Worm (Caenorhabditis elegans) whole organism, L4/young adult: ENCODE data around the gene H38K22.6.
A peak's percentile ranks its signal among the peaks of the same experiment; 100 is the strongest.

Experiments used
- W03F9.2 ChIP-seq: fragments of 150-350 bp; optimal IDR thresholded peaks from 2 replicates; lab custom pipeline; 2014; ENCODE audit warnings: missing biosample characterization, missing genetic modification characterization
- dao-5 ChIP-seq: sonication (generic microtip); optimal IDR thresholded peaks from 2 replicates; lab custom pipeline; 2016; ENCODE audit warnings: missing genotype, missing genetic modification characterization, moderate library complexity, missing compliant biosample characterization
- him-1 ChIP-seq: sonication (generic microtip); optimal IDR thresholded peaks from 2 replicates; lab custom pipeline; 2016; ENCODE audit warnings: missing genotype, missing genetic modification reagents, missing genetic modification characterization, missing compliant biosample characterization

ce11 chrIII:4313061-4313962 is 6.9 kb upstream of the H38K22.6 start, which contains the start of the genes evl-14 and dcn-1:
- TF ChIP-seq dao-5 (no peak), him-1 (tag; lab: Kevin White, UChicago) (no peak), W03F9.2 (tag; lab: Kevin White, UChicago) (peak; percentile 50)
